Fruit fly (Drosophila melanogaster): ENCODE results near the gene CG31704.

- TF ChIP-seq zen2 (GFP tag; IDR thresholded peaks at IDR 0.05; ENCODE audit: partially characterized antibody) (no peak), Dll (GFP tag; IDR thresholded peaks at IDR 0.05; ENCODE audit: partially characterized antibody) (no peak), klu (GFP tag; IDR thresholded peaks at IDR 0.05) (no peak), CG2678 (tag; optimal IDR thresholded peaks at IDR 0.05) (no peak), tgo (GFP tag; IDR thresholded peaks at IDR 0.05) (no peak), MTF-1 (GFP tag; optimal IDR thresholded peaks at IDR 0.05; ENCODE audit: borderline replicate concordance) (no peak), BtbVII (GFP tag; optimal IDR thresholded peaks at IDR 0.05) (no peak), CG7556 (GFP tag; optimal IDR thresholded peaks at IDR 0.05) (no peak), br (optimal IDR thresholded peaks at IDR 0.05) (no peak), so (GFP tag; IDR thresholded peaks at IDR 0.05) (no peak), CG4328 (GFP tag; optimal IDR thresholded peaks at IDR 0.05) (no peak), knrl (GFP tag; IDR thresholded peaks at IDR 0.05; ENCODE audit: partially characterized antibody) (no peak), CG18011 (GFP tag; optimal IDR thresholded peaks at IDR 0.05) (no peak)
Measured at dm6 chr2L:11849658-11850057, 9.2 kb downstream of the CG31704 start, which contains the start of gene Mal-B2.
